Fruit fly (Drosophila melanogaster) whole organism, prepupa: ENCODE measurements around the gene Pex5.

Source experiments
- CG10631 ChIP-seq: fragments of 200-800 bp; sonication (Bioruptor generic); optimal IDR thresholded peaks from 2 replicates; lab custom pipeline; 2016; ENCODE audit warnings: missing biosample characterization, missing genetic modification characterization
- CG10669 ChIP-seq: fragments of 200-800 bp; sonication (Bioruptor generic); optimal IDR thresholded peaks from 3 replicates; lab custom pipeline; 2018; ENCODE audit warnings: missing biosample characterization, mild to moderate bottlenecking, missing genetic modification characterization, moderate library complexity
- CG11762 ChIP-seq: fragments of 200-800 bp; sonication (Bioruptor generic); optimal IDR thresholded peaks from 3 replicates; lab custom pipeline; 2016; ENCODE audit warnings: missing biosample characterization, missing genetic modification characterization; ENCODE audit not compliant: insufficient read depth
- CG11902 ChIP-seq: fragments of 200-800 bp; sonication (Bioruptor generic); optimal IDR thresholded peaks from 3 replicates; lab custom pipeline; 2016; ENCODE audit warnings: missing biosample characterization, missing genetic modification characterization
- CG15336 ChIP-seq: fragments of 200-800 bp; sonication (Bioruptor generic); IDR thresholded peaks from 2 replicates; pipeline ENCODE4 v1.3.6; 2022; ENCODE audit warnings: missing biosample characterization, missing genetic modification characterization
- CG1621 ChIP-seq: fragments of 200-800 bp; sonication (Bioruptor generic); optimal IDR thresholded peaks from 3 replicates; lab custom pipeline; 2018; ENCODE audit warnings: missing biosample characterization, mild to moderate bottlenecking, missing genetic modification characterization
- CG31627 ChIP-seq: fragments of 200-800 bp; sonication (Bioruptor generic); optimal IDR thresholded peaks from 3 replicates; lab custom pipeline; 2016; ENCODE audit warnings: missing biosample characterization, missing genetic modification characterization
- CG34406 ChIP-seq: fragments of 200-800 bp; sonication (Bioruptor generic); optimal IDR thresholded peaks from 3 replicates; lab custom pipeline; 2016; ENCODE audit warnings: missing biosample characterization, missing genetic modification characterization
- CG3919 ChIP-seq: fragments of 200-800 bp; sonication (Bioruptor generic); optimal IDR thresholded peaks from 3 replicates; lab custom pipeline; 2016; ENCODE audit warnings: missing biosample characterization, missing genetic modification characterization
- CG4318 ChIP-seq: fragments of 200-800 bp; sonication (Bioruptor generic); optimal IDR thresholded peaks from 3 replicates; lab custom pipeline; 2017; ENCODE audit warnings: missing biosample characterization, mild to moderate bottlenecking, missing genetic modification characterization
- CG6163 ChIP-seq: fragments of 200-800 bp; sonication (Bioruptor generic); IDR thresholded peaks from 3 replicates; pipeline ENCODE4 v1.3.6; 2022; ENCODE audit warnings: missing biosample characterization, missing genetic modification characterization
- CG6276 ChIP-seq: fragments of 200-800 bp; sonication (Bioruptor generic); optimal IDR thresholded peaks from 2 replicates; lab custom pipeline; 2017; ENCODE audit warnings: missing biosample characterization, mild to moderate bottlenecking, missing genetic modification characterization
- CG6792 ChIP-seq: fragments of 200-800 bp; sonication (Bioruptor generic); optimal IDR thresholded peaks from 3 replicates; lab custom pipeline; 2016; ENCODE audit warnings: missing biosample characterization, missing genetic modification characterization
- CG6808 ChIP-seq: fragments of 200-800 bp; sonication (Bioruptor generic); optimal IDR thresholded peaks from 3 replicates; lab custom pipeline; 2017; ENCODE audit warnings: missing biosample characterization, missing genetic modification characterization, mild to moderate bottlenecking, moderate library complexity, missing genetic modification reagents
- CG6854 ChIP-seq: fragments of 200-800 bp; sonication (Bioruptor generic); optimal IDR thresholded peaks from 2 replicates; lab custom pipeline; 2017; ENCODE audit warnings: missing biosample characterization, mild to moderate bottlenecking, missing genetic modification characterization
- CG7368 ChIP-seq: fragments of 200-800 bp; sonication (Bioruptor generic); optimal IDR thresholded peaks from 3 replicates; lab custom pipeline; 2016; ENCODE audit warnings: missing biosample characterization, missing genetic modification characterization
- CG8119 ChIP-seq: fragments of 200-800 bp; sonication (Bioruptor generic); IDR thresholded peaks from 3 replicates; pipeline ENCODE4 v1.3.6; 2022; ENCODE audit warnings: missing biosample characterization, missing genetic modification characterization
- CG8319 ChIP-seq: fragments of 200-800 bp; sonication (Bioruptor generic); optimal IDR thresholded peaks from 3 replicates; lab custom pipeline; 2016; ENCODE audit warnings: missing biosample characterization, missing genetic modification characterization
- CG9139 ChIP-seq: fragments of 200-800 bp; sonication (Bioruptor generic); optimal IDR thresholded peaks from 3 replicates; lab custom pipeline; 2017; ENCODE audit warnings: missing biosample characterization, mild to moderate bottlenecking, missing genetic modification characterization
- Eip78C ChIP-seq: fragments of 200-800 bp; sonication (Bioruptor generic); peaks from one replicate; lab custom pipeline; 2016; ENCODE audit warnings: missing biosample characterization, missing genetic modification characterization
- Eip93F ChIP-seq: fragments of 200-800 bp; sonication (Bioruptor generic); optimal IDR thresholded peaks from 2 replicates; lab custom pipeline; 2016; ENCODE audit warnings: missing biosample characterization, mild to moderate bottlenecking, missing genetic modification characterization
- Ets21C ChIP-seq: fragments of 200-800 bp; sonication (Bioruptor generic); optimal IDR thresholded peaks from 3 replicates; lab custom pipeline; 2016; ENCODE audit warnings: missing biosample characterization, missing genetic modification characterization
- Ets96B ChIP-seq: fragments of 200-800 bp; optimal IDR thresholded peaks from 2 replicates; lab custom pipeline; 2019; ENCODE audit warnings: missing biosample characterization, mild to moderate bottlenecking, missing genetic modification characterization, moderate library complexity
- Gug ChIP-seq: fragments of 200-800 bp; sonication (Bioruptor generic); IDR thresholded peaks from 2 replicates; pipeline ENCODE4 v1.3.6; 2022; ENCODE audit warnings: missing biosample characterization, missing genetic modification characterization
- Hr38 ChIP-seq: sonication (Bioruptor generic); optimal IDR thresholded peaks from 2 replicates; lab custom pipeline; 2016; ENCODE audit warnings: missing biosample characterization, missing genetic modification characterization
- Hr39 ChIP-seq: fragments of 200-800 bp; sonication (Bioruptor generic); optimal IDR thresholded peaks from 2 replicates; lab custom pipeline; 2016; ENCODE audit warnings: missing biosample characterization, missing genetic modification characterization
- Lpt ChIP-seq: fragments of 200-800 bp; sonication (Bioruptor generic); optimal IDR thresholded peaks from 3 replicates; lab custom pipeline; 2016; ENCODE audit warnings: missing biosample characterization, missing genetic modification characterization
- Met ChIP-seq: fragments of 200-800 bp; sonication (Bioruptor generic); optimal IDR thresholded peaks from 3 replicates; lab custom pipeline; 2016; ENCODE audit warnings: missing biosample characterization, missing genetic modification characterization
- OdsH ChIP-seq: fragments of 200-800 bp; sonication (Bioruptor generic); optimal IDR thresholded peaks from 3 replicates; lab custom pipeline; 2016; ENCODE audit warnings: missing biosample characterization, missing genetic modification characterization
- Smox ChIP-seq: fragments of 200-800 bp; sonication (Bioruptor generic); optimal IDR thresholded peaks from 3 replicates; lab custom pipeline; 2016; ENCODE audit warnings: missing biosample characterization, missing genetic modification characterization
- Sox14 ChIP-seq: fragments of 200-800 bp; sonication (Bioruptor generic); optimal IDR thresholded peaks from 3 replicates; lab custom pipeline; 2016; ENCODE audit warnings: missing biosample characterization, missing genetic modification characterization
- Sox15 ChIP-seq: fragments of 200-800 bp; sonication (Bioruptor generic); optimal IDR thresholded peaks from 3 replicates; lab custom pipeline; 2016; ENCODE audit warnings: missing biosample characterization, missing genetic modification characterization
- achi ChIP-seq: fragments of 200-800 bp; sonication (Bioruptor generic); optimal IDR thresholded peaks from 3 replicates; lab custom pipeline; 2016; ENCODE audit warnings: missing biosample characterization, missing genetic modification characterization
- acj6 ChIP-seq: fragments of 200-800 bp; sonication (Bioruptor generic); optimal IDR thresholded peaks from 3 replicates; lab custom pipeline; 2016; ENCODE audit warnings: missing biosample characterization, missing genetic modification characterization
- cyc ChIP-seq: fragments of 200-800 bp; sonication (Bioruptor generic); optimal IDR thresholded peaks from 3 replicates; lab custom pipeline; 2016; ENCODE audit warnings: missing biosample characterization, missing genetic modification characterization
- dsx ChIP-seq: fragments of 200-800 bp; optimal IDR thresholded peaks from 3 replicates; lab custom pipeline; 2019; ENCODE audit warnings: missing biosample characterization, mild to moderate bottlenecking, missing genetic modification characterization, moderate library complexity; ENCODE audit not compliant: poor library complexity, severe bottlenecking
- eg ChIP-seq: fragments of 200-800 bp; sonication (Bioruptor generic); IDR thresholded peaks from 3 replicates; pipeline ENCODE4 v1.3.6; 2022; ENCODE audit warnings: missing biosample characterization, missing genetic modification characterization
- esn ChIP-seq: fragments of 200-800 bp; sonication (Bioruptor generic); optimal IDR thresholded peaks from 2 replicates; lab custom pipeline; 2016; ENCODE audit warnings: missing biosample characterization, mild to moderate bottlenecking, missing genetic modification characterization, moderate library complexity
- fd59A ChIP-seq: fragments of 200-800 bp; sonication (Bioruptor generic); optimal IDR thresholded peaks from 2 replicates; lab custom pipeline; 2017; ENCODE audit warnings: missing biosample characterization, mild to moderate bottlenecking, missing genetic modification characterization, missing genetic modification reagents
- fkh ChIP-seq: fragments of 200-800 bp; sonication (Bioruptor generic); optimal IDR thresholded peaks from 3 replicates; lab custom pipeline; 2017; ENCODE audit warnings: missing biosample characterization, mild to moderate bottlenecking, missing genetic modification characterization, moderate library complexity
- lz ChIP-seq: fragments of 200-800 bp; sonication (Bioruptor generic); optimal IDR thresholded peaks from 3 replicates; lab custom pipeline; 2016; ENCODE audit warnings: missing biosample characterization, missing genetic modification characterization
- net ChIP-seq: fragments of 200-800 bp; sonication (Bioruptor generic); optimal IDR thresholded peaks from 3 replicates; lab custom pipeline; 2016; ENCODE audit warnings: missing biosample characterization, missing genetic modification characterization
- pdm3 ChIP-seq: fragments of 200-800 bp; sonication (Bioruptor generic); optimal IDR thresholded peaks from 3 replicates; lab custom pipeline; 2016; ENCODE audit warnings: missing biosample characterization, missing genetic modification characterization
- salr ChIP-seq, 2 experiments: fragments of 200-800 bp; sonication (Bioruptor generic); optimal IDR thresholded peaks; 3 replicates each; lab custom pipeline; 2016 to 2018; ENCODE audit warnings: missing biosample characterization in 2 of 2, missing genetic modification characterization in 2 of 2, mild to moderate bottlenecking in 1 of 2
- ss ChIP-seq, 2 experiments: fragments of 200-800 bp; sonication (Bioruptor generic); optimal IDR thresholded peaks; 2 replicates in 1 of 2; 3 replicates in 1 of 2; lab custom pipeline; 2017 to 2018; ENCODE audit warnings: mild to moderate bottlenecking in 2 of 2, missing biosample characterization in 2 of 2, missing genetic modification characterization in 2 of 2, moderate library complexity in 1 of 2
- topi ChIP-seq: fragments of 200-800 bp; sonication (Bioruptor generic); optimal IDR thresholded peaks from 3 replicates; lab custom pipeline; 2016; ENCODE audit warnings: missing biosample characterization, missing genetic modification characterization
- vri ChIP-seq: fragments of 200-800 bp; sonication (Bioruptor generic); optimal IDR thresholded peaks from 3 replicates; lab custom pipeline; 2016; ENCODE audit warnings: missing biosample characterization, mild to moderate bottlenecking, missing genetic modification characterization

The Pex5 gene

DNA sequence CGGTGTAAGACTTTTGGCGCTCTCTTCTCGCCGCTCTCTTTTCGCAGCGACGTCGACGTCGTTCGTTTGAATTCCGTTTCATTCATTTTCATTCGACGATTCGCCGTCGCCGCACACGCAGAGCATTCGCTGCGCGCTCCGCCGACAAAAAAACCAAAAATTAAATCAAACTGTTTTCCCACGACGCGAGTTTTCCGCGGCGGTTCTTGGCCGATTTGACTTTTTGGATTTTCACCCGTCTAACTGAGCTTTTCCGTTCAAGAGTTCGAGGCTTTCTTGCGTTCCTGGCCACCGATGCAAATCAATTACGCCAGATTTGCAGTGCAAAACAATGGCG is 37.7 kb downstream of the Pex5 start:
- TF ChIP-seq CG4318 (GFP tag; lab: Kevin White, UChicago) (no peak), cyc (GFP tag; lab: Kevin White, UChicago) (no peak), CG8319 (GFP tag; lab: Kevin White, UChicago) (no peak), CG6276 (no peak), fkh (GFP tag; lab: Kevin White, UChicago) (no peak), eg (GFP tag; lab: Robert Waterston, UW) (no peak), CG11902 (no peak), CG8119 (GFP tag; lab: Robert Waterston, UW) (no peak), CG10631 (GFP tag; lab: Kevin White, UChicago) (no peak), vri (no peak), CG34406 (GFP tag; lab: Kevin White, UChicago) (no peak), CG6792 (no peak), CG6854 (GFP tag; lab: Kevin White, UChicago) (no peak)

DNA sequence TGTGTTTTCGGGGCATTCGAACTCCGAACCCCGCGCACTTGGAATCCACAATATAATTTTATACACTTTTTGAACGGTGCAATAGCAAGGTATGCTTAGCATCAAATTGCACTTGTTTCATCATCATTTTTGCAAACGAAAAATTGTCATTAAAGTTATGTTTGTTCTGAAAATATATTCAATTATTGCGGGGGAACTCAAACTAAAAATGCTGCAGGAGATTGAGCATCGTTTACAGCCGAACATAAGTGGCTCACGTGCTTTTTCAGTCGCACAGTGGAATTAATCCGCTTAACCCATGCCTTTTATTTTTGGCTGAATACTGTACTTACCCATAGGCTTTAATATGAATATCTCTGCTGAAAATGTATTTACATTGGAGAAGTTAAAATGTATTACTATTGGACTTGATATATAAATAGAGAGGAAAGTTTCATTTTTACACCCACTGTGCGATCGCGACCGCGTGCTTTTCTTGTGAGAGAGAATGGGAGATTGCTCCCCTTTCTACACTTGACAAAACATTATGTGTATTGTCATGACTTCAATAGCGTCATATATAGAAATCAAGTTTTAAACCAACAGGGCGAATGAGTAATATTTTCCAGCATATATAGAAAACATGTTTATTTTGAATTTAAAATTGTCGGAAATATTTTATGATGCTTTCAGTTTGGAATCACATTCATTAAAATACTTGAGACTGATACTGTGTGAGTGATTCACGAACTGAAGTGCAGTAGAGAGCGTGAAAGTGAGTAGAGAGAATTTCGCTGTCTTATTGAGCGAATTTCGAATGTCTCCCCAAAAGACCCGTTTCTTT is 38.3 kb downstream of the Pex5 start:
- TF ChIP-seq fkh (GFP tag; lab: Kevin White, UChicago) (peak; percentile 88), Gug (GFP tag; lab: Robert Waterston, UW) (peak; percentile 97), fd59A (GFP tag; lab: Kevin White, UChicago) (peak; percentile 92), acj6 (GFP tag; lab: Kevin White, UChicago) (peak; percentile 98), dsx (GFP tag; lab: Kevin White, UChicago) (peak; percentile 96), vri (peak; percentile 97), CG6808 (GFP tag; lab: Kevin White, UChicago) (peak; percentile 94), eg (GFP tag; lab: Robert Waterston, UW) (peak; percentile 99), Eip78C (GFP tag; lab: Kevin White, UChicago) (peak; percentile 99), Hr38 (GFP tag; lab: Kevin White, UChicago) (peak; percentile 76), esn (GFP tag; lab: Kevin White, UChicago) (peak; percentile 99), pdm3 (peak; percentile 99), lz (GFP tag; lab: Kevin White, UChicago) (peak; percentile 99), CG3919 (GFP tag; lab: Kevin White, UChicago) (peak; percentile 99), ss (GFP tag; optimal IDR thresholded peaks at IDR 0.05; lab: Kevin White, UChicago) (peak; percentile 93 to 97), Smox (GFP tag; lab: Kevin White, UChicago) (peak; percentile 98), Ets21C (GFP tag; lab: Kevin White, UChicago) (peak; percentile 97), CG1621 (tag; lab: Kevin White, UChicago) (peak; percentile 98), Ets96B (tag; lab: Kevin White, UChicago) (peak; percentile 98), topi (GFP tag; lab: Kevin White, UChicago) (peak; percentile 99), OdsH (GFP tag; lab: Kevin White, UChicago) (peak; percentile 98), salr (GFP tag; optimal IDR thresholded peaks at IDR 0.05; lab: Kevin White, UChicago) (peak; percentile 97 to 98), net (GFP tag; lab: Kevin White, UChicago) (peak; percentile 99), CG15336 (GFP tag; lab: Robert Waterston, UW) (peak; percentile 99), CG6792 (peak; percentile 97), CG10669 (peak; percentile 98), Met (GFP tag; lab: Kevin White, UChicago) (peak; percentile 99), cyc (GFP tag; lab: Kevin White, UChicago) (peak; percentile 98), CG11762 (GFP tag; lab: Kevin White, UChicago) (peak; percentile 98), CG6163 (GFP tag; lab: Robert Waterston, UW) (peak; percentile 99), Hr39 (GFP tag; lab: Kevin White, UChicago) (peak; percentile 98), CG9139 (GFP tag; lab: Kevin White, UChicago) (peak; percentile 95), CG31627 (GFP tag; lab: Kevin White, UChicago) (peak; percentile 98), Lpt (peak; percentile 98), CG4318 (GFP tag; lab: Kevin White, UChicago) (peak; percentile 96), CG34406 (GFP tag; lab: Kevin White, UChicago) (peak; percentile 97), CG6854 (GFP tag; lab: Kevin White, UChicago) (peak; percentile 94), CG7368 (GFP tag; lab: Kevin White, UChicago) (peak; percentile 98), CG11902 (peak; percentile 94), Sox14 (GFP tag; lab: Kevin White, UChicago) (peak; percentile 99), achi (peak; percentile 98), Sox15 (GFP tag; lab: Kevin White, UChicago) (peak; percentile 93), Eip93F (GFP tag; lab: Kevin White, UChicago) (peak; percentile 96)
